Fruit fly (Drosophila melanogaster) Kc167 (cell line): Measurements from ENCODE around the gene Cyp303a1.

Experiments
- Sin3A ChIP-seq: fragments of >200 bp; optimal IDR thresholded peaks from 2 replicates; lab custom pipeline; 2018; ENCODE audit warnings: missing external identifiers
- h ChIP-seq: fragments of >200 bp; optimal IDR thresholded peaks from 3 replicates; lab custom pipeline; 2018; ENCODE audit warnings: missing external identifiers
- insv ChIP-seq: fragments of >200 bp; optimal IDR thresholded peaks from 3 replicates; lab custom pipeline; 2018; ENCODE audit warnings: missing external identifiers
- psq ChIP-seq: fragments of >200 bp; optimal IDR thresholded peaks from 2 replicates; lab custom pipeline; 2017; ENCODE audit warnings: missing external identifiers
- ttk ChIP-seq: sonication (Bioruptor generic); optimal IDR thresholded peaks from 2 replicates; lab custom pipeline; 2017; ENCODE audit warnings: missing external identifiers

dm6 chr2L:16269232-16270134 lies 24.5 kb upstream of the Cyp303a1 start:
- TF ChIP-seq ttk (lab: Kevin White, UChicago) (no peak), h (no peak), insv (lab: Kevin White, UChicago) (no peak), psq (no peak), Sin3A (no peak)
